Worm (Caenorhabditis elegans) whole organism, L3 larva: Measurements from ENCODE around the gene ZK1290.13.

ENCODE experiments used
- lin-39 ChIP-seq: fragments of 150-350 bp; optimal IDR thresholded peaks from 2 replicates; lab custom pipeline; 2018; ENCODE audit warnings: missing biosample characterization, missing genetic modification reagents, missing genetic modification characterization
- nhr-28 ChIP-seq: fragments of 150-350 bp; optimal IDR thresholded peaks from 2 replicates; lab custom pipeline; 2014; ENCODE audit warnings: missing biosample characterization, missing genetic modification characterization
- sea-2 ChIP-seq: fragments of 150-350 bp; sonication (generic microtip); optimal IDR thresholded peaks from 4 replicates; lab custom pipeline; 2014; ENCODE audit warnings: missing biosample characterization, missing genetic modification reagents, missing genetic modification characterization

DNA sequence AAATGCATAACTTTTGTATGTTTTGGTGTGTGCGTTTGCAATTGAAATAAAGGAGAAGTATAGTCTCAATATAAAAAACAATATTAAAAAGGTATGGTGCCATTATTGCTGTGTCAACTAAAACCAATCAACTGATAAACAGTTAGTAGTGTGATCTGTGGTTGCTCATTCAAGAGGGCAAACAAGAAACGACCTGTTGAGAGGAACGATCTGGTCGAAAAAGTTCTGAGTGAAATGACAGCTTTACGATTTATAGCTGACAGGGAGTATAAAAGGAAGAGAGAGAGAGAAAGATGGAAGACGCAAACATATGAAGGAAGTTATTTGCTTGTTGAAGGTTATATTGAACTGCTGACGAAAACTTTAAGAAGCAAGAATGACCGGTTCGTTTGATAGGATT lies 23.2 kb downstream of the ZK1290.13 start:
- TF ChIP-seq nhr-28 (no peak), lin-39 (tag; lab: Kevin White, UChicago) (no peak), sea-2 (GFP tag; lab: Kevin White, UChicago) (no peak)
